Worm (Caenorhabditis elegans) whole organism, L4 larva: ENCODE results near the gene egl-8.

Experiments
- F10B5.3 ChIP-seq: sonication (generic microtip); optimal IDR thresholded peaks from 2 replicates; lab custom pipeline; 2016; ENCODE audit warnings: mild to moderate bottlenecking, missing genetic modification characterization, missing compliant biosample characterization
- F26F4.8 ChIP-seq: fragments of 200-800 bp; sonication (Bioruptor generic); conservative IDR thresholded peaks from 2 replicates; pipeline ENCODE4 v1.3.6; 2022; ENCODE audit warnings: missing genetic modification characterization, missing compliant biosample characterization
- F44E2.7 ChIP-seq: fragments of 200-800 bp; sonication (Bioruptor generic); IDR thresholded peaks from 2 replicates; pipeline ENCODE4 v2.1.2; 2022; ENCODE audit warnings: missing genetic modification characterization, missing compliant biosample characterization
- R02D3.7 ChIP-seq: fragments of 150-350 bp; sonication (generic microtip); optimal IDR thresholded peaks from 3 replicates; lab custom pipeline; 2014; ENCODE audit warnings: missing biosample characterization, missing genetic modification characterization
- T20F7.1 ChIP-seq: fragments of 200-800 bp; sonication (Bioruptor generic); optimal IDR thresholded peaks from 2 replicates; lab custom pipeline; 2018; ENCODE audit warnings: mild to moderate bottlenecking, missing genetic modification characterization, missing compliant biosample characterization
- Y48G9A.11 ChIP-seq: fragments of 200-800 bp; sonication (Bioruptor generic); IDR thresholded peaks from 2 replicates; pipeline ENCODE4 v1.3.6; 2022; ENCODE audit warnings: missing genetic modification reagents, missing genetic modification characterization, missing compliant biosample characterization
- Y75B8A.6 ChIP-seq: fragments of 200-800 bp; sonication (Bioruptor generic); IDR thresholded peaks from 2 replicates; pipeline ENCODE4 v1.3.6; 2022; ENCODE audit warnings: missing genetic modification reagents, missing genetic modification characterization, missing compliant biosample characterization
- aha-1 ChIP-seq: fragments of 150-350 bp; peaks from one replicate; lab custom pipeline; 2014; ENCODE audit warnings: missing biosample characterization, missing genetic modification characterization
- arid-1 ChIP-seq: fragments of 200-800 bp; sonication (Bioruptor generic); conservative IDR thresholded peaks from 2 replicates; pipeline ENCODE4 v1.3.6; 2022; ENCODE audit warnings: missing genetic modification reagents, missing genetic modification characterization, missing compliant biosample characterization
- ceh-20 ChIP-seq: fragments of 200-800 bp; sonication (Bioruptor generic); IDR thresholded peaks from 2 replicates; pipeline ENCODE4 v1.3.6; 2022; ENCODE audit warnings: missing genetic modification reagents, missing genetic modification characterization, missing compliant biosample characterization
- ceh-44 ChIP-seq: fragments of 200-800 bp; sonication (Bioruptor generic); IDR thresholded peaks from 2 replicates; pipeline ENCODE4 v1.3.6; 2022; ENCODE audit warnings: missing genetic modification reagents, missing genetic modification characterization, missing compliant biosample characterization
- ctbp-1 ChIP-seq: fragments of 200-800 bp; sonication (Bioruptor generic); IDR thresholded peaks from 2 replicates; pipeline ENCODE4 v1.3.6; 2022; ENCODE audit warnings: missing genetic modification reagents, missing genetic modification characterization, missing compliant biosample characterization
- daf-12 ChIP-seq: fragments of 150-350 bp; optimal IDR thresholded peaks from 2 replicates; lab custom pipeline; 2014; ENCODE audit warnings: missing biosample characterization, missing genetic modification reagents, missing genetic modification characterization
- daf-19 ChIP-seq: fragments of 200-800 bp; sonication (Bioruptor generic); conservative IDR thresholded peaks from 2 replicates; pipeline ENCODE4 v1.3.6; 2022; ENCODE audit warnings: missing genetic modification characterization, missing compliant biosample characterization
- dmd-8 ChIP-seq: fragments of 200-800 bp; sonication (Bioruptor generic); IDR thresholded peaks from 2 replicates; pipeline ENCODE4 v1.3.6; 2022; ENCODE audit warnings: missing genetic modification characterization, missing compliant biosample characterization
- dmd-9 ChIP-seq: fragments of 200-800 bp; sonication (Bioruptor generic); IDR thresholded peaks from 2 replicates; pipeline ENCODE4 v1.3.6; 2022; ENCODE audit warnings: missing genetic modification reagents, missing genetic modification characterization, missing compliant biosample characterization
- dve-1 ChIP-seq: sonication (generic microtip); optimal IDR thresholded peaks from 2 replicates; lab custom pipeline; 2017; ENCODE audit warnings: antibody characterized with exemption, mild to moderate bottlenecking, missing genetic modification characterization, missing compliant biosample characterization; ENCODE audit not compliant: insufficient read depth
- hlh-30 ChIP-seq: sonication (generic microtip); optimal IDR thresholded peaks from 2 replicates; lab custom pipeline; 2017; ENCODE audit warnings: antibody characterized with exemption, mild to moderate bottlenecking, missing genetic modification characterization, missing compliant biosample characterization; ENCODE audit not compliant: insufficient read depth
- lim-7 ChIP-seq: fragments of 200-800 bp; sonication (Bioruptor generic); IDR thresholded peaks from 2 replicates; pipeline ENCODE4 v1.3.6; 2022; ENCODE audit warnings: missing genetic modification characterization, missing compliant biosample characterization
- lin-29 ChIP-seq: fragments of 200-800 bp; sonication (Bioruptor generic); IDR thresholded peaks from 2 replicates; pipeline ENCODE4 v1.3.6; 2022; ENCODE audit warnings: missing genetic modification reagents, missing genetic modification characterization, missing compliant biosample characterization
- lin-38 ChIP-seq: fragments of 200-800 bp; sonication (Bioruptor generic); IDR thresholded peaks from 2 replicates; pipeline ENCODE4 v1.3.6; 2022; ENCODE audit warnings: missing genetic modification reagents, missing genetic modification characterization, missing compliant biosample characterization
- lsy-2 ChIP-seq, 2 experiments: fragments of 150-350 bp in 1 of 2; sonication (generic microtip) in 1 of 2; optimal IDR thresholded peaks; 2 replicates each; lab custom pipeline; 2014 to 2017; ENCODE audit warnings: missing biosample characterization in 2 of 2, missing genetic modification characterization in 2 of 2
- madf-9 ChIP-seq: fragments of 200-800 bp; sonication (Bioruptor generic); conservative IDR thresholded peaks from 2 replicates; pipeline ENCODE4 v1.3.6; 2022; ENCODE audit warnings: missing genetic modification reagents, missing genetic modification characterization, missing compliant biosample characterization
- mdl-1 ChIP-seq, 2 experiments: fragments of 150-350 bp in 1 of 2; sonication (generic microtip) in 1 of 2; optimal IDR thresholded peaks; 2 replicates each; lab custom pipeline; 2014 to 2017; ENCODE audit warnings: missing biosample characterization in 2 of 2, missing genetic modification characterization in 2 of 2
- mdt-29 ChIP-seq: fragments of 200-800 bp; sonication (Bioruptor generic); IDR thresholded peaks from 2 replicates; pipeline ENCODE4 v1.3.6; 2022; ENCODE audit warnings: missing genetic modification reagents, missing genetic modification characterization, missing compliant biosample characterization
- mxl-3 ChIP-seq: fragments of 200-800 bp; sonication (Bioruptor generic); optimal IDR thresholded peaks from 2 replicates; lab custom pipeline; 2018; ENCODE audit warnings: mild to moderate bottlenecking, missing genetic modification characterization, missing compliant biosample characterization
- nhr-25 ChIP-seq: sonication (generic microtip); optimal IDR thresholded peaks from 2 replicates; lab custom pipeline; 2017; ENCODE audit warnings: missing genetic modification characterization, mild to moderate bottlenecking, missing compliant biosample characterization, antibody characterized with exemption, moderate library complexity, borderline replicate concordance; ENCODE audit not compliant: insufficient read depth
- nhr-28 ChIP-seq: fragments of 150-350 bp; optimal IDR thresholded peaks from 2 replicates; lab custom pipeline; 2014; ENCODE audit warnings: missing biosample characterization, missing genetic modification characterization
- nhr-41 ChIP-seq: fragments of 200-800 bp; sonication (Bioruptor generic); IDR thresholded peaks from 2 replicates; pipeline ENCODE4 v1.3.6; 2022; ENCODE audit warnings: missing genetic modification reagents, missing genetic modification characterization, missing compliant biosample characterization
- nhr-42 ChIP-seq: fragments of 200-800 bp; sonication (Bioruptor generic); IDR thresholded peaks from 2 replicates; pipeline ENCODE4 v1.3.6; 2022; ENCODE audit warnings: missing genetic modification characterization, missing compliant biosample characterization
- nhr-48 ChIP-seq: sonication (generic microtip); optimal IDR thresholded peaks from 2 replicates; lab custom pipeline; 2016; ENCODE audit warnings: mild to moderate bottlenecking, missing genetic modification characterization, missing compliant biosample characterization
- nhr-6 ChIP-seq: fragments of 150-350 bp; optimal IDR thresholded peaks from 2 replicates; lab custom pipeline; 2014; ENCODE audit warnings: missing biosample characterization, missing genetic modification characterization
- pha-4 ChIP-seq, 2 experiments: fragments of 150-350 bp in 1 of 2; fragments of 200-800 bp in 1 of 2; sonication (Bioruptor generic) in 1 of 2; IDR thresholded peaks in 1 of 2; optimal IDR thresholded peaks in 1 of 2; 2 replicates each; pipeline versions ENCODE4 v1.3.6 to Lab custom; 2014 to 2022; ENCODE audit warnings: missing genetic modification characterization in 2 of 2, missing genetic modification reagents in 2 of 2, missing biosample characterization in 1 of 2, missing compliant biosample characterization in 1 of 2
- pqm-1 ChIP-seq: sonication (generic microtip); optimal IDR thresholded peaks from 2 replicates; lab custom pipeline; 2017; ENCODE audit warnings: missing biosample characterization, missing genetic modification characterization
- saeg-2 ChIP-seq: fragments of 200-800 bp; sonication (Bioruptor generic); IDR thresholded peaks from 2 replicates; pipeline ENCODE4 v1.3.6; 2022; ENCODE audit warnings: missing genetic modification reagents, missing genetic modification characterization, missing compliant biosample characterization
- sdz-12 ChIP-seq: fragments of 200-800 bp; sonication (Bioruptor generic); optimal IDR thresholded peaks from 2 replicates; lab custom pipeline; 2018; ENCODE audit warnings: mild to moderate bottlenecking, missing genetic modification characterization, missing compliant biosample characterization
- set-16 ChIP-seq: fragments of 200-800 bp; sonication (Bioruptor generic); IDR thresholded peaks from 2 replicates; pipeline ENCODE4 v1.3.6; 2022; ENCODE audit warnings: missing genetic modification reagents, missing genetic modification characterization, missing compliant biosample characterization
- tag-97 ChIP-seq: fragments of 200-800 bp; sonication (Bioruptor generic); IDR thresholded peaks from 2 replicates; pipeline ENCODE4 v1.3.6; 2022; ENCODE audit warnings: missing genetic modification characterization, missing compliant biosample characterization
- tra-1 ChIP-seq: fragments of 200-800 bp; sonication (Bioruptor generic); IDR thresholded peaks from 2 replicates; pipeline ENCODE4 v1.3.6; 2022; ENCODE audit warnings: missing genetic modification reagents, missing genetic modification characterization, missing compliant biosample characterization
- unc-39 ChIP-seq: sonication (generic microtip); optimal IDR thresholded peaks from 2 replicates; lab custom pipeline; 2017; ENCODE audit warnings: missing biosample characterization, missing genetic modification characterization
- zag-1 ChIP-seq: fragments of 150-350 bp; optimal IDR thresholded peaks from 2 replicates; lab custom pipeline; 2014; ENCODE audit warnings: missing biosample characterization, missing genetic modification characterization

egl-8 gene

ce11 chrV:24181-24580 is 3.6 kb downstream of the egl-8 start:
- no peak for TF ChIP-seq lsy-2 (tag; optimal IDR thresholded peaks at IDR 0.05; lab: Kevin White, UChicago)
- TF ChIP-seq R02D3.7 (tag; lab: Kevin White, UChicago) = peak; percentile 8
- TF ChIP-seq saeg-2 (GFP tag; lab: Robert Waterston, UW) = no peak
- no peak for TF ChIP-seq lin-29 (GFP tag; lab: Robert Waterston, UW)
- TF ChIP-seq lin-38 = 0 out of 2 replicates have a peak, but pooled peaks have one; percentile 28
- no peak for TF ChIP-seq daf-19 (GFP tag; lab: Robert Waterston, UW)
- no peak for TF ChIP-seq F10B5.3

- TF ChIP-seq pha-4 (GFP tag; IDR thresholded peaks at IDR 0.05; lab: Robert Waterston, UW) (no peak), pha-4 (tag; optimal IDR thresholded peaks at IDR 0.05; lab: Kevin White, UChicago) (no peak), nhr-41 (GFP tag; lab: Robert Waterston, UW) (no peak), ctbp-1 (GFP tag; lab: Robert Waterston, UW) (no peak), dve-1 (tag; lab: Kevin White, UChicago) (no peak), F26F4.8 (no peak), unc-39 (no peak), madf-9 (no peak), ceh-44 (GFP tag; lab: Robert Waterston, UW) (no peak), zag-1 (tag; lab: Kevin White, UChicago) (no peak), lsy-2 (tag; optimal IDR thresholded peaks at IDR 0.05; lab: Kevin White, UChicago) (no peak), daf-19 (GFP tag; lab: Robert Waterston, UW) (no peak), nhr-28 (tag; lab: Kevin White, UChicago) (no peak), mdl-1 (tag; optimal IDR thresholded peaks at IDR 0.05; lab: Kevin White, UChicago) (no peak), nhr-25 (tag; lab: Kevin White, UChicago) (no peak), tra-1 (GFP tag; lab: Robert Waterston, UW) (no peak), arid-1 (GFP tag; lab: Robert Waterston, UW) (no peak), nhr-48 (tag; lab: Kevin White, UChicago) (no peak), pqm-1 (tag; lab: Kevin White, UChicago) (no peak)
These were observed 7.0 kb downstream of the egl-8 start for ce11 chrV:27604-28003.

- TF ChIP-seq aha-1 (tag; lab: Kevin White, UChicago) (no peak), Y48G9A.11 (GFP tag; lab: Robert Waterston, UW) (peak; percentile 36; the same call in 1 of the 2 replicates), nhr-6 (tag; lab: Kevin White, UChicago) (no peak), lim-7 (0 out of 2 replicates have a peak, but pooled peaks have one; percentile 12), hlh-30 (tag; lab: Kevin White, UChicago) (no peak), set-16 (peak; percentile 74), Y75B8A.6 (GFP tag; lab: Robert Waterston, UW) (no peak), daf-12 (tag; lab: Kevin White, UChicago) (no peak), sdz-12 (GFP tag; lab: Kevin White, UChicago) (no peak), tag-97 (GFP tag; lab: Robert Waterston, UW) (no peak), nhr-42 (no peak), ceh-20 (GFP tag; lab: Robert Waterston, UW) (no peak), lin-29 (GFP tag; lab: Robert Waterston, UW) (no peak), T20F7.1 (GFP tag; lab: Kevin White, UChicago) (no peak), mxl-3 (GFP tag; lab: Kevin White, UChicago) (no peak), nhr-28 (tag; lab: Kevin White, UChicago) (no peak), dmd-9 (GFP tag; lab: Robert Waterston, UW) (no peak), pha-4 (GFP tag; IDR thresholded peaks at IDR 0.05; lab: Robert Waterston, UW) (no peak), pha-4 (tag; optimal IDR thresholded peaks at IDR 0.05; lab: Kevin White, UChicago) (no peak), mdt-29 (no peak), F44E2.7 (no peak), dmd-8 (GFP tag; lab: Robert Waterston, UW) (0 out of 2 replicates have a peak, but pooled peaks have one; percentile 12)
These were observed 7.7 kb downstream of the egl-8 start for ce11 chrV:28270-28669.
